Fruit fly (Drosophila melanogaster): ENCODE measurements around the gene swm.

The swm gene

DNA sequence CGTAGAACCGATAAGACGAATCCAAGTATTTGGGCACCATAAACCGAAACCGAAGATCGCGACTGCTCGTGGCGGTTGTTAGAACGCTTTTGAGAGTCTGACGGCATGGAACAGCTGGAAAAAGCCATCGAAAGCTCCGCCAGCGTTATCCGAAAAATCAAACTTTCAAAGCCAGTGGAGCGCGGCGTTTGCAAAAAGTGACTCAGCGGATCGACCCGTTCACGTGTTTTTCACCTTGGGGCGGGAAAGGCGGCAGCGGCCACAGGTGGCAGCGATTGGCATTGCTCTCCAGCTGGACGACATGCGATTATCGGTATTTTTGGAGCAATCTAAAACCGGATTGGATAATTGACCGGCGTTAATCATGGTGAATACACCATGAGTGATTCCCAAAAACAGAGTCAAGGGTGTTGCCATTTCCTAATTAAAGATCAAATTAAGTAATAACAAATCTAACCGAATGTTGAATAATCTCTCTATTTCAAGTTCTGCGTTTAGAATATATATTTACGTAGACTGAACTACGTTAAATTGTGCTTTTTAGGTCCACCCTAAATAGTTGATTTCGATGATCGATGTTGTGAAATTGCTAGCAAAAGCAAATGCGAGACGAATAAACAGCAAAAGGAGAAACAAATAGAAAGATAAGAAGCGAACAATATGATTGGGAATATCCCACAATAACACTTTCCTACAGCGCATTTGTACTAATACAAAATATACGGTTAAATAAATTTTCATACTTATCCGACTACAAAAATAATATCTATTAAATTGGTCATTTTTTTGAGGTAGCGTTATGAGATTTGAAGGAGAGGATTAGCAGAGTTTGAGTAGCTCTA lies 54.0 kb downstream of the swm start, which contains the start of gene CG10337 (continued):
- TF ChIP-seq D19B (GFP tag; optimal IDR thresholded peaks at IDR 0.05) (peak; percentile 36), zfh2 (GFP tag; optimal IDR thresholded peaks at IDR 0.05) (no peak), CG8359 (GFP tag; optimal IDR thresholded peaks at IDR 0.05; ENCODE audit: borderline replicate concordance) (no peak), CG1647 (GFP tag; optimal IDR thresholded peaks at IDR 0.05) (peak; percentile 22), Trl (optimal IDR thresholded peaks at IDR 0.05) (peak in 1 of 2 experiments; percentile 1), Trl (GFP tag; optimal IDR thresholded peaks at IDR 0.05) (no peak), CG13894 (tag; optimal IDR thresholded peaks at IDR 0.05) (peak; percentile 39), BtbVII (GFP tag; optimal IDR thresholded peaks at IDR 0.05) (peak; percentile 44), CG32772 (GFP tag; IDR thresholded peaks at IDR 0.05) (no peak), Awh (GFP tag; IDR thresholded peaks at IDR 0.05) (no peak), lab (GFP tag; optimal IDR thresholded peaks at IDR 0.05) (peak; percentile 86), sob (GFP tag; IDR thresholded peaks at IDR 0.05) (0 out of 2 replicates have a peak, but pooled peaks have one; percentile 32), ac (GFP tag; optimal IDR thresholded peaks at IDR 0.05) (no peak), Neu2 (GFP tag; optimal IDR thresholded peaks at IDR 0.05; ENCODE audit: borderline replicate concordance) (no peak), CG17385 (GFP tag; optimal IDR thresholded peaks at IDR 0.05) (peak; percentile 60), cas (GFP tag; IDR thresholded peaks at IDR 0.05) (no peak), CG3726 (GFP tag; IDR thresholded peaks at IDR 0.05) (no peak), CG2120 (GFP tag; optimal IDR thresholded peaks at IDR 0.05) (peak; percentile 70), Six4 (GFP tag; optimal IDR thresholded peaks at IDR 0.05) (peak; percentile 18), salm (tag; optimal IDR thresholded peaks at IDR 0.05) (no peak), CG14014 (GFP tag; IDR thresholded peaks at IDR 0.05) (no peak), chn (GFP tag; optimal IDR thresholded peaks at IDR 0.05) (no peak), CG15479 (GFP tag; optimal IDR thresholded peaks at IDR 0.05) (peak; percentile 56), Mad (GFP tag; optimal IDR thresholded peaks at IDR 0.05) (no peak), Ets65A (GFP tag) (peak; percentile 25), Oli (tag; optimal IDR thresholded peaks at IDR 0.05) (no peak), CG15073 (GFP tag; optimal IDR thresholded peaks at IDR 0.05) (no peak), Fer2 (tag; optimal IDR thresholded peaks at IDR 0.05) (no peak), bowl (GFP tag; IDR thresholded peaks at IDR 0.05) (no peak), CG17186 (GFP tag; optimal IDR thresholded peaks at IDR 0.05) (no peak), Hsf (GFP tag; optimal IDR thresholded peaks at IDR 0.05) (peak; percentile 16), CG9437 (GFP tag; optimal IDR thresholded peaks at IDR 0.05) (peak; percentile 89), Dad (GFP tag; optimal IDR thresholded peaks at IDR 0.05) (no peak), az2 (GFP tag; optimal IDR thresholded peaks at IDR 0.05) (peak; percentile 11), CG18476 (GFP tag; optimal IDR thresholded peaks at IDR 0.05) (no peak), row (GFP tag; IDR thresholded peaks at IDR 0.05) (peak; percentile 60; the same call in 2 of the 3 replicates), CG11696 (GFP tag; IDR thresholded peaks at IDR 0.05) (no peak), Rx (GFP tag; IDR thresholded peaks at IDR 0.05) (no peak), HmgZ (tag; optimal IDR thresholded peaks at IDR 0.05) (peak; percentile 18), unpg (GFP tag; optimal IDR thresholded peaks at IDR 0.05) (peak; percentile 55), zfh1 (GFP tag; IDR thresholded peaks at IDR 0.05) (no peak), chinmo (GFP tag; IDR thresholded peaks at IDR 0.05; ENCODE audit: partially characterized antibody) (0 out of 4 replicates have a peak, but pooled peaks have one; percentile 32), nom (GFP tag; optimal IDR thresholded peaks at IDR 0.05) (peak; percentile 79), CG6272 (GFP tag; IDR thresholded peaks at IDR 0.05) (no peak), oc (tag; optimal IDR thresholded peaks at IDR 0.05) (peak; percentile 27), zen (tag; optimal IDR thresholded peaks at IDR 0.05) (no peak), CG10147 (GFP tag; optimal IDR thresholded peaks at IDR 0.05) (peak; percentile 60), CG12744 (GFP tag; optimal IDR thresholded peaks at IDR 0.05) (no peak), CG8944 (GFP tag; optimal IDR thresholded peaks at IDR 0.05) (no peak), GATAe (GFP tag; conservative IDR thresholded peaks at IDR 0.05) (no peak)

All from whole organism, embryonic.